Worm (Caenorhabditis elegans) whole organism, L1 larva: ENCODE data around the gene fbxa-7.

Experiments
- ama-1 ChIP-seq: fragments of 150-350 bp; optimal IDR thresholded peaks from 2 replicates; lab custom pipeline; 2014
- lir-3 ChIP-seq: sonication (generic microtip); optimal IDR thresholded peaks from 2 replicates; lab custom pipeline; 2016; ENCODE audit warnings: mild to moderate bottlenecking, missing genetic modification characterization, moderate library complexity, missing compliant biosample characterization; ENCODE audit not compliant: poor library complexity
- nhr-90 ChIP-seq: sonication (generic microtip); optimal IDR thresholded peaks from 2 replicates; lab custom pipeline; 2016; ENCODE audit warnings: mild to moderate bottlenecking, missing genetic modification characterization, missing compliant biosample characterization; ENCODE audit not compliant: poor library complexity
- snpc-4 ChIP-seq: fragments of 150-350 bp; optimal IDR thresholded peaks from 2 replicates; lab custom pipeline; 2014; ENCODE audit warnings: missing biosample characterization, missing genetic modification characterization

DNA sequence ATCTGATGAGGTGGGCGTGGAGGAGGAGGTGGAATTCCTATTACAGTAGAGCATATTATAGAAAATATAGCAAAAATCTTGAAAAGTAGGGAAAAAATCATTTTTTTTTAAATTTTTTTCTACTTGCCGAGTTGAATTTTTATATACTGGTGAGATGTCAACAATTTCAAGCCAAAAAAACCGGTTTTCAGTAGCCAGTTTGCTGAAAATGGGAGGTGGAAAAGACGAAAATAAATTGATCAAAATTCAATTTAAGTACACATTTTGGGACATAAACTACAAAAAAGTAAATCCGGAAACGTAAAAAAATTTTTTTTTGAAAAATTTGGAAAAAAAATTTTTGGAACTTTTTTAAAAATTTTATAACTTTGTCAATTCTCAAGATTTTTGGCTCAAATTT lies 28.2 kb upstream of the fbxa-7 start, which contains the start of gene Y54F10BM.23:
- TF ChIP-seq ama-1 (lab: Kevin White, UChicago) (no peak), snpc-4 (tag; lab: Kevin White, UChicago) (no peak), nhr-90 (tag; lab: Kevin White, UChicago) (no peak), lir-3 (tag; lab: Kevin White, UChicago) (no peak)
